Worm (Caenorhabditis elegans): ENCODE data around the gene F40G9.15.
A peak's percentile ranks its signal among the peaks of the same experiment; 100 is the strongest.

Gene F40G9.15

ce11 chrIII:169478-169877 is 12.7 kb upstream of the F40G9.15 start, which contains the start of gene F40G9.18:
Gene F40G9.18, minus strand, starts transcription at chrIII:169578.
- TF ChIP-seq lin-32 (GFP tag; optimal IDR thresholded peaks at IDR 0.05) (no peak), ham-2 (GFP tag; optimal IDR thresholded peaks at IDR 0.05) (no peak), ceh-43 (GFP tag; optimal IDR thresholded peaks at IDR 0.05) (no peak), mls-2 (tag; optimal IDR thresholded peaks at IDR 0.05) (no peak), lsy-2 (tag; optimal IDR thresholded peaks at IDR 0.05) (no peak), nhr-76 (tag; optimal IDR thresholded peaks at IDR 0.05) (no peak)

DNA sequence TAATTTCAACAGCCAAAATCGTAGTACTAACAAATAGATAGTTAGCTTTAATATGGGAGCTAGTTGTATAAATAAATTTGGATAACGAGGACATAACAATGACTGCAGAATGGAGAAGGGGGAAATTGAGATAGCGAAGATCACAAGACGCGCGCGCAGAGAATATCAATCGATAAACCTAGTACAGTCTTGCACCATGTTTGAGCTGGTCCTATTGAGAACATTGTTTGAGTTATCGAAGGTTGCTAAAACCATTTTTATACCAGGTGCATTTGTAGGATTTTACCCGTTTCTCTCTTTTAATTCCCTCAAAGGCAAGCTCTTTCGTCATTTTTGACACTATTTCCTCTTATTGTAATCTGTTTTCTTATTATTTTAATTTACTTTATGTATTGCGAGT is 10.6 kb upstream of the F40G9.15 start, which contains the start of the genes F40G9.9 and F40G9.12:
Gene F40G9.9 (minus strand): TSS at position 101 of the 400 bp plus-strand sequence.
Gene F40G9.12 (plus strand): TSS at position 231 of the 400 bp plus-strand sequence.
- TF ChIP-seq zip-8 (tag; optimal IDR thresholded peaks at IDR 0.05) (no peak), ceh-83 (GFP tag; optimal IDR thresholded peaks at IDR 0.05) (no peak), hlh-1 (tag; optimal IDR thresholded peaks at IDR 0.05) (no peak), ceh-43 (GFP tag; optimal IDR thresholded peaks at IDR 0.05) (no peak), nhr-12 (tag; optimal IDR thresholded peaks at IDR 0.05) (no peak), ham-2 (GFP tag; optimal IDR thresholded peaks at IDR 0.05) (no peak), sem-2 (GFP tag; optimal IDR thresholded peaks at IDR 0.05) (no peak), mep-1 (tag; optimal IDR thresholded peaks at IDR 0.05) (no peak), ceh-39 (tag; optimal IDR thresholded peaks at IDR 0.05) (no peak), mab-5 (tag; optimal IDR thresholded peaks at IDR 0.05) (no peak), sptf-1 (tag; optimal IDR thresholded peaks at IDR 0.05) (no peak), lin-32 (GFP tag; optimal IDR thresholded peaks at IDR 0.05) (no peak), elt-1 (tag; optimal IDR thresholded peaks at IDR 0.05; ENCODE audit: borderline replicate concordance, insufficient read depth) (no peak)

DNA sequence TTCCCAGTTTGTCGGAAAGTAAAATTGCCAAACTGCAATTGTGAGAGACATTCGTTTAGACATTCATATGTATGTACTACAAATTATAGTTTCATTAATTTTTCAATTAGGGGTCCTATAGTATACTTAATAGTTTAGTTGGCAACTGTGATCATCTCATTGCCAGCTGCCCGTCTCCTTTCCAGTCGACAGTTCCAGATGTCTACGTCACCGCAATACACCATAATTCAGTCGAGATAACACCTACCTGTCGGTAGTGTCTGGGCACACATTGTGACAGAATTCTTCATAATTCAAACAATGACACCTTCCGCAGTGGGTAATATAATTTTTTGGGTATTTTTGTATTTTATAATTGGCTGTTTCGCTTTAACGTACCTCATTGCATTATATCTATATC is 8.7 kb upstream of the F40G9.15 start, which contains the start of gene F40G9.19:
Gene F40G9.19 (plus strand): TSS at position 301 of the 400 bp plus-strand sequence.
- no peak for TF ChIP-seq cnd-1 (tag; optimal IDR thresholded peaks at IDR 0.05)
- TF ChIP-seq tbx-8 (GFP tag; optimal IDR thresholded peaks at IDR 0.05) = no peak
- TF ChIP-seq unc-120 (tag; optimal IDR thresholded peaks at IDR 0.05; ENCODE audit: poor library complexity, severe bottlenecking) = no peak
- TF ChIP-seq elt-1 (tag; optimal IDR thresholded peaks at IDR 0.05; ENCODE audit: borderline replicate concordance, insufficient read depth) = no peak
- TF ChIP-seq ces-1 (GFP tag; optimal IDR thresholded peaks at IDR 0.05) = no peak
- no peak for TF ChIP-seq lin-32 (GFP tag; optimal IDR thresholded peaks at IDR 0.05)
- TF ChIP-seq lsy-2 (tag; optimal IDR thresholded peaks at IDR 0.05) = no peak
- TF ChIP-seq hlh-1 (tag; optimal IDR thresholded peaks at IDR 0.05) = no peak
- no peak for TF ChIP-seq nhr-237 (tag; optimal IDR thresholded peaks at IDR 0.05)
- TF ChIP-seq unc-39 (tag; optimal IDR thresholded peaks at IDR 0.05) = no peak
- TF ChIP-seq blmp-1 (tag; optimal IDR thresholded peaks at IDR 0.05) = no peak
- no peak for TF ChIP-seq unc-62 (GFP tag; optimal IDR thresholded peaks at IDR 0.05)
- no peak for TF ChIP-seq nhr-2 (tag; optimal IDR thresholded peaks at IDR 0.05)
- no peak for TF ChIP-seq nhr-28 (tag; optimal IDR thresholded peaks at IDR 0.05)
- no peak for TF ChIP-seq zip-8 (tag; optimal IDR thresholded peaks at IDR 0.05)
- no peak for TF ChIP-seq lin-13 (tag; optimal IDR thresholded peaks at IDR 0.05)
- TF ChIP-seq ztf-11 (tag; optimal IDR thresholded peaks at IDR 0.05) = no peak
- TF ChIP-seq drap-1 (GFP tag; optimal IDR thresholded peaks at IDR 0.05) = no peak
- no peak for TF ChIP-seq ceh-39 (tag; optimal IDR thresholded peaks at IDR 0.05)

- TF ChIP-seq ztf-11 (tag; optimal IDR thresholded peaks at IDR 0.05) (no peak), cnd-1 (tag; optimal IDR thresholded peaks at IDR 0.05) (no peak), lin-13 (tag; optimal IDR thresholded peaks at IDR 0.05) (no peak)
Measured at ce11 chrIII:175733-176132, 6.4 kb upstream of the F40G9.15 start, which contains the start of gene clec-148. Gene clec-148, minus strand, starts transcription at chrIII:175833.

DNA sequence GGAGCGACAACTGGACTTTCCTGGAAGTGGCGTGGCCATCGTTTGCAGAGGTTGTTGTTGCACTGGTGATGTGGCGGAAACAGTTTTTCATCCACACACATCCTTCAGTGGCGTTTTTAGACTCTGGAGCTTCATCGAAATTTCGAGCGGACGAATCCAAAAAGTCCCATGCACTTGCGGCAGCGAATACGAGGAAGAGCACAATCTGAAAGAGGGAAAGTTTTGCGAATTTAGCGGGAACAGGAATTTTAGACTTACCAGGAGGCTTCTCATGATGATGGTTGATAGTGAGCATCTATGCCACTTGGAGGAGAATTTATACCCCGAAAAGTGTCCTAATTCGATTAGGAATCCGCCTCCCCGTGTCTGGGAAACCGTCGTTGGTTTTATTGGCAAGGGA is 4.5 kb upstream of the F40G9.15 start, which contains the start of gene F40G9.14:
Gene F40G9.14 (minus strand): TSS at position 101 of the 400 bp plus-strand sequence.
- no peak for TF ChIP-seq M03D4.4 (tag; optimal IDR thresholded peaks at IDR 0.05)
- no peak for TF ChIP-seq drap-1 (GFP tag; optimal IDR thresholded peaks at IDR 0.05)

DNA sequence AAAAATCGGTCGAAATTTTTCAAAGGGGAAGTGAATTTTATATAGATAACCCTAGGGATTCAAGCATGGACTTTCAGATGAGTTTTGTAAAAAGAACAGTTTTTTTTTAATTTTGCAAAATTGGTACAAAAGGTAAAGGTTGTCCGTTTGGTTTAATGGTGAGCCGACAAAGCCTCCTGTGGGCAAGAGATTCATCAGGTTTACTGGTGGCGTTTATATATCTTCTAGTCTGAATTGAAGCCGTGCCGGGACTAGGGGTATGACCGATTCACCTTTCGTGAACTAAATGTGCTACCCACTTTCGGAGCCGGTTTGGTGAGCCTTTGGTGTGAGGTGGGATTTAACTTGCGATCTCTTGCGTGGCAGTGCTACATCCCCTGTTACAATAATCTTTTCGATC is 4.1 kb upstream of the F40G9.15 start:
- TF ChIP-seq tbx-8 (GFP tag; optimal IDR thresholded peaks at IDR 0.05) (peak; percentile 23), lin-32 (GFP tag; optimal IDR thresholded peaks at IDR 0.05) (no peak)

All from whole organism, mixed stage, embryonic.